Worm (Caenorhabditis elegans): ENCODE results near the gene sea-1.

- TF ChIP-seq ceh-13 (GFP tag; optimal IDR thresholded peaks at IDR 0.05) (no peak), ama-1 (optimal IDR thresholded peaks at IDR 0.05) (no peak), hnd-1 (tag; optimal IDR thresholded peaks at IDR 0.05) (no peak), tbx-11 (GFP tag; IDR thresholded peaks at IDR 0.05) (no peak)
These were observed 11.2 kb upstream of the sea-1 start for ce11 chrII:3684487-3685067.
